Worm (Caenorhabditis elegans): ENCODE results near the gene Y113G7A.16.

ce11 chrV:20047310-20047709 is 9.9 kb downstream of the Y113G7A.16 start, which contains the start of gene spe-19:
- TF ChIP-seq sptf-1 (tag; optimal IDR thresholded peaks at IDR 0.05) (no peak), lin-13 (tag; optimal IDR thresholded peaks at IDR 0.05) (no peak), elt-3 (tag; optimal IDR thresholded peaks at IDR 0.05) (no peak), cnd-1 (tag; optimal IDR thresholded peaks at IDR 0.05) (no peak), unc-62 (GFP tag; optimal IDR thresholded peaks at IDR 0.05) (no peak)
